Worm (Caenorhabditis elegans): Measurements from ENCODE around the gene dyf-17.

DNA sequence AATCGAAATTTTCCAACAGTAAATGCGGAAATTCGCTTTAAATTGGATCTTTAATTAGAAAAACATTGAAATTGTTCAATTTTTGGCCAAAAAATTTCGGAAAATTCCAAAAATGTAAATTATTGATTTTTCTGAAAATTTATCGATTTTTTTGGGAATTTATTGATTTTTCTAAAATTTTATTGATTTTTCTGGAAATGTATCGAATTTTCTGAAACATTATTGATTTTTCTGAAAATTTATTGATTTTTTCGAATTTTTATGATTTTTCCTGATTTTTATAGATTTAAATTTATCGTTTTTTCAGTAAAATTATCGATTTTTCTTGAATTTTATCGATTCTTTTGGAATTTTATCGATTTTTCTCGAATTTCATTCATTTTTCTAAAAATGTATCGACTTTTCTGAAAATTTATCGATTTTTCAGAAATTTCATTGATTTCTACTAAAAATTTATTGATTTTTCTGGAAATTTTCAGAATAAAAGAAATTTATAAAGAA lies 10.4 kb upstream of the dyf-17 start:
- no peak for TF ChIP-seq nfya-2 (GFP tag; IDR thresholded peaks at IDR 0.05)
- TF ChIP-seq K12H6.12 (tag; optimal IDR thresholded peaks at IDR 0.05): no peak
- no peak for TF ChIP-seq aptf-3 (GFP tag; IDR thresholded peaks at IDR 0.05)
- TF ChIP-seq mel-28 (tag; optimal IDR thresholded peaks at IDR 0.05; ENCODE audit: borderline replicate concordance): no peak
- TF ChIP-seq F23B12.7 (tag; optimal IDR thresholded peaks at IDR 0.05; ENCODE audit: insufficient read depth): no peak

Data from whole organism, young adult.